Worm (Caenorhabditis elegans) whole organism, midembryonic: ENCODE data around the gene erp-44.3.
A peak's percentile ranks its signal among the peaks of the same experiment; 100 is the strongest.

Experiments
- T22C8.4 ChIP-seq: fragments of 200-800 bp; sonication (Bioruptor generic); IDR thresholded peaks from 2 replicates; pipeline ENCODE4 v1.3.6; 2022; ENCODE audit warnings: missing genetic modification characterization, missing compliant biosample characterization
- cog-1 ChIP-seq: sonication (generic microtip); optimal IDR thresholded peaks from 2 replicates; lab custom pipeline; 2016; ENCODE audit warnings: missing genetic modification characterization, missing compliant biosample characterization
- flt-1 ChIP-seq: fragments of 200-800 bp; sonication (Bioruptor generic); IDR thresholded peaks from 2 replicates; pipeline ENCODE4 v1.3.6; 2022; ENCODE audit warnings: missing genetic modification characterization, missing compliant biosample characterization
- klf-2 ChIP-seq: fragments of 200-800 bp; sonication (Bioruptor generic); conservative IDR thresholded peaks from 2 replicates; pipeline ENCODE4 v1.3.6; 2022; ENCODE audit warnings: missing genetic modification reagents, missing genetic modification characterization, missing compliant biosample characterization
- med-1 ChIP-seq: sonication (generic microtip); optimal IDR thresholded peaks from 2 replicates; lab custom pipeline; 2017; ENCODE audit warnings: missing genetic modification characterization, mild to moderate bottlenecking, missing compliant biosample characterization, antibody characterized with exemption, missing genetic modification reagents; ENCODE audit not compliant: insufficient read depth
- ref-1 ChIP-seq: fragments of 200-800 bp; sonication (Bioruptor generic); conservative IDR thresholded peaks from 2 replicates; pipeline ENCODE4 v1.3.6; 2022; ENCODE audit warnings: missing genetic modification reagents, missing genetic modification characterization, missing compliant biosample characterization
- tab-1 ChIP-seq: fragments of 200-800 bp; sonication (Bioruptor generic); IDR thresholded peaks from 2 replicates; pipeline ENCODE4 v1.3.6; 2022; ENCODE audit warnings: missing genetic modification characterization, missing compliant biosample characterization
- ztf-23 ChIP-seq: fragments of 200-800 bp; sonication (Bioruptor generic); IDR thresholded peaks from 2 replicates; pipeline ENCODE4 v1.3.6; 2022; ENCODE audit warnings: missing genetic modification reagents, missing genetic modification characterization, missing compliant biosample characterization
- ztf-29 ChIP-seq: fragments of 200-800 bp; sonication (Bioruptor generic); IDR thresholded peaks from 2 replicates; pipeline ENCODE4 v1.3.6; 2022; ENCODE audit warnings: missing genetic modification reagents, missing genetic modification characterization, missing compliant biosample characterization

Gene erp-44.3

ce11 chrIV:8105083-8105482 lies 17.4 kb upstream of the erp-44.3 start:
- TF ChIP-seq flt-1 (GFP tag; lab: Robert Waterston, UW) (no peak), ztf-23 (no peak), klf-2 (GFP tag; lab: Robert Waterston, UW) (no peak), med-1 (GFP tag; lab: Kevin White, UChicago) (no peak)

- no peak for TF ChIP-seq ref-1 (GFP tag; lab: Robert Waterston, UW)
- TF ChIP-seq med-1 (GFP tag; lab: Kevin White, UChicago), result no peak
- no peak for TF ChIP-seq ztf-29 (GFP tag; lab: Robert Waterston, UW)
- TF ChIP-seq ztf-23, result no peak
- TF ChIP-seq flt-1 (GFP tag; lab: Robert Waterston, UW), result no peak
- TF ChIP-seq T22C8.4 (GFP tag; lab: Robert Waterston, UW), result no peak
- TF ChIP-seq klf-2 (GFP tag; lab: Robert Waterston, UW), result no peak
- TF ChIP-seq tab-1 (GFP tag; lab: Robert Waterston, UW), result no peak
- TF ChIP-seq cog-1 (tag; lab: Kevin White, UChicago), result no peak
Measured at ce11 chrIV:8107502-8107901, 14.9 kb upstream of the erp-44.3 start, which contains the start of gene rabs-5. TSS of gene rabs-5 (minus strand) at chrIV:8107602.

ce11 chrIV:8112187-8112586 lies 10.3 kb upstream of the erp-44.3 start, which contains the start of gene Y42H9AR.4:
TSS of gene Y42H9AR.4 (minus strand) at chrIV:8112218.
- TF ChIP-seq med-1 (GFP tag; lab: Kevin White, UChicago) (no peak), cog-1 (tag; lab: Kevin White, UChicago) (peak; percentile 46), tab-1 (GFP tag; lab: Robert Waterston, UW) (no peak), ztf-29 (GFP tag; lab: Robert Waterston, UW) (no peak), T22C8.4 (GFP tag; lab: Robert Waterston, UW) (no peak), flt-1 (GFP tag; lab: Robert Waterston, UW) (no peak), klf-2 (GFP tag; lab: Robert Waterston, UW) (no peak), ztf-23 (no peak)

- TF ChIP-seq tab-1 (GFP tag; lab: Robert Waterston, UW) (no peak), T22C8.4 (GFP tag; lab: Robert Waterston, UW) (no peak), cog-1 (tag; lab: Kevin White, UChicago) (no peak)
Measured at ce11 chrIV:8112646-8113045, 9.8 kb upstream of the erp-44.3 start.

- no peak for TF ChIP-seq flt-1 (GFP tag; lab: Robert Waterston, UW)
- TF ChIP-seq klf-2 (GFP tag; lab: Robert Waterston, UW), result no peak
- no peak for TF ChIP-seq tab-1 (GFP tag; lab: Robert Waterston, UW)
- no peak for TF ChIP-seq ztf-29 (GFP tag; lab: Robert Waterston, UW)
- no peak for TF ChIP-seq ref-1 (GFP tag; lab: Robert Waterston, UW)
- no peak for TF ChIP-seq ztf-23
- no peak for TF ChIP-seq cog-1 (tag; lab: Kevin White, UChicago)
Measured at ce11 chrIV:8113161-8113560, 9.3 kb upstream of the erp-44.3 start, which contains the start of gene Y42H9AR.1. TSS of gene Y42H9AR.1 (plus strand) at chrIV:8113393.

ce11 chrIV:8114535-8114934 lies 7.9 kb upstream of the erp-44.3 start:
- TF ChIP-seq klf-2 (GFP tag; lab: Robert Waterston, UW) (no peak), med-1 (GFP tag; lab: Kevin White, UChicago) (no peak), ztf-29 (GFP tag; lab: Robert Waterston, UW) (no peak), flt-1 (GFP tag; lab: Robert Waterston, UW) (no peak), ref-1 (GFP tag; lab: Robert Waterston, UW) (no peak), cog-1 (tag; lab: Kevin White, UChicago) (no peak), ztf-23 (no peak), tab-1 (GFP tag; lab: Robert Waterston, UW) (no peak), T22C8.4 (GFP tag; lab: Robert Waterston, UW) (no peak)

- TF ChIP-seq med-1 (GFP tag; lab: Kevin White, UChicago), result no peak
- TF ChIP-seq klf-2 (GFP tag; lab: Robert Waterston, UW), result no peak
- no peak for TF ChIP-seq ztf-23
- no peak for TF ChIP-seq T22C8.4 (GFP tag; lab: Robert Waterston, UW)
- TF ChIP-seq cog-1 (tag; lab: Kevin White, UChicago), result no peak
- TF ChIP-seq flt-1 (GFP tag; lab: Robert Waterston, UW), result no peak
- TF ChIP-seq ref-1 (GFP tag; lab: Robert Waterston, UW), result no peak
- no peak for TF ChIP-seq ztf-29 (GFP tag; lab: Robert Waterston, UW)
- TF ChIP-seq tab-1 (GFP tag; lab: Robert Waterston, UW), result no peak
Measured at ce11 chrIV:8115462-8115861, 7.0 kb upstream of the erp-44.3 start, which contains the start of gene irld-8. TSS of gene irld-8 (plus strand) at chrIV:8115762.

- no peak for TF ChIP-seq klf-2 (GFP tag; lab: Robert Waterston, UW)
- no peak for TF ChIP-seq tab-1 (GFP tag; lab: Robert Waterston, UW)
- TF ChIP-seq T22C8.4 (GFP tag; lab: Robert Waterston, UW), result no peak
- TF ChIP-seq flt-1 (GFP tag; lab: Robert Waterston, UW), result no peak
- no peak for TF ChIP-seq ztf-29 (GFP tag; lab: Robert Waterston, UW)
- TF ChIP-seq med-1 (GFP tag; lab: Kevin White, UChicago), result no peak
- TF ChIP-seq ref-1 (GFP tag; lab: Robert Waterston, UW), result no peak
- no peak for TF ChIP-seq ztf-23
- no peak for TF ChIP-seq cog-1 (tag; lab: Kevin White, UChicago)
Measured at ce11 chrIV:8118790-8119189, 3.7 kb upstream of the erp-44.3 start, which contains the start of gene F42G8.8. TSS of gene F42G8.8 (plus strand) at chrIV:8119090.

- TF ChIP-seq cog-1 (tag; lab: Kevin White, UChicago), result no peak
- no peak for TF ChIP-seq flt-1 (GFP tag; lab: Robert Waterston, UW)
- no peak for TF ChIP-seq med-1 (GFP tag; lab: Kevin White, UChicago)
- TF ChIP-seq tab-1 (GFP tag; lab: Robert Waterston, UW), result no peak
- no peak for TF ChIP-seq ref-1 (GFP tag; lab: Robert Waterston, UW)
- no peak for TF ChIP-seq ztf-29 (GFP tag; lab: Robert Waterston, UW)
Measured at ce11 chrIV:8126902-8127301, 4.5 kb downstream of the erp-44.3 start, which contains the start of gene ceph-41. TSS of gene ceph-41 (plus strand) at chrIV:8127202.
